Worm (Caenorhabditis elegans): ENCODE results near the gene egl-9.
A peak's percentile ranks its signal among the peaks of the same experiment; 100 is the strongest.

The egl-9 gene

ce11 chrV:10471007-10471406 lies 2.7 kb downstream of the egl-9 start:
- TF ChIP-seq unc-39 (tag; optimal IDR thresholded peaks at IDR 0.05) (no peak), nhr-129 (tag; optimal IDR thresholded peaks at IDR 0.05) (peak; percentile 27)

ce11 chrV:10472901-10473774 lies 4.8 kb downstream of the egl-9 start:
- TF ChIP-seq gmeb-1 (tag; optimal IDR thresholded peaks at IDR 0.05) (no peak), unc-62 (GFP tag; optimal IDR thresholded peaks at IDR 0.05) (no peak), ceh-16 (tag; optimal IDR thresholded peaks at IDR 0.05) (no peak), ceh-82 (tag; optimal IDR thresholded peaks at IDR 0.05) (no peak), aly-2 (tag; optimal IDR thresholded peaks at IDR 0.05) (no peak), nhr-77 (tag; optimal IDR thresholded peaks at IDR 0.05) (no peak), nhr-21 (tag; optimal IDR thresholded peaks at IDR 0.05) (peak; percentile 43), elt-1 (tag; optimal IDR thresholded peaks at IDR 0.05) (no peak), nhr-237 (tag; optimal IDR thresholded peaks at IDR 0.05) (no peak), Y55F3AM.14 (GFP tag; optimal IDR thresholded peaks at IDR 0.05) (peak; percentile 21), mbf-1 (tag; optimal IDR thresholded peaks at IDR 0.05) (no peak), zag-1 (tag; optimal IDR thresholded peaks at IDR 0.05) (no peak), lsy-2 (tag; optimal IDR thresholded peaks at IDR 0.05) (no peak), dmd-4 (tag; optimal IDR thresholded peaks at IDR 0.05) (no peak), nhr-25 (tag; optimal IDR thresholded peaks at IDR 0.05) (no peak), sma-3 (GFP tag; optimal IDR thresholded peaks at IDR 0.05) (no peak), nhr-23 (tag; optimal IDR thresholded peaks at IDR 0.05) (no peak), lin-13 (GFP tag; optimal IDR thresholded peaks at IDR 0.05) (no peak), nhr-10 (tag; optimal IDR thresholded peaks at IDR 0.05) (no peak), alr-1 (tag; optimal IDR thresholded peaks at IDR 0.05) (no peak), C34F6.9 (tag; optimal IDR thresholded peaks at IDR 0.05) (no peak), sma-9 (GFP tag; optimal IDR thresholded peaks at IDR 0.05) (peak; percentile 36), sma-9 (tag; optimal IDR thresholded peaks at IDR 0.05) (no peak), ztf-11 (tag; optimal IDR thresholded peaks at IDR 0.05) (no peak), mdl-1 (tag; optimal IDR thresholded peaks at IDR 0.05) (no peak)

- TF ChIP-seq crh-2 (tag; optimal IDR thresholded peaks at IDR 0.05) (no peak), lsy-2 (tag; optimal IDR thresholded peaks at IDR 0.05) (no peak), unc-62 (GFP tag; optimal IDR thresholded peaks at IDR 0.05) (no peak), ceh-82 (tag; optimal IDR thresholded peaks at IDR 0.05) (no peak), fos-1 (tag; optimal IDR thresholded peaks at IDR 0.05) (no peak), unc-55 (GFP tag; optimal IDR thresholded peaks at IDR 0.05) (no peak), C34F6.9 (tag; optimal IDR thresholded peaks at IDR 0.05) (no peak), mbf-1 (tag; optimal IDR thresholded peaks at IDR 0.05) (no peak), blmp-1 (tag; optimal IDR thresholded peaks at IDR 0.05; ENCODE audit: insufficient read depth) (no peak), mab-5 (tag; optimal IDR thresholded peaks at IDR 0.05) (no peak), lin-13 (GFP tag; optimal IDR thresholded peaks at IDR 0.05) (no peak), zag-1 (tag; optimal IDR thresholded peaks at IDR 0.05) (no peak)
Measured at ce11 chrV:10474040-10474439, 5.7 kb downstream of the egl-9 start.

DNA sequence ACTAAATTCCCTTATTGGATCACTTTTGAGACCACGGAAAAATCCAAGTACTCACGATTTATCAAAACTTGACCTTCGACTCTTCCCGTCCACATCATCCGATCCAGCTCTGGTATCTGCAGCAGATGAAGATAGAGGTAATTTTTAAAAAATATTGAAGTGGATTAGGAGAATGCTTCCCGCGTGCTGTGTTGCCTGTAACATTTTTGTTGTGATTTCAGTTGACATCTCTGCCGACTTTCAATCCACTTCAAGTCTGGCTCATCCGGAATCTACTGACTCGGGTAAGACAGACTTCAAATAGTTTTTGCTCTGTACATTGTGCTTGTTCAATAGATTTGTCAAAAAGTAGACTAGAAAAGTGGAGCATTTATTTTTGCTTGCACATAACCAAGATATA lies 7.1 kb downstream of the egl-9 start:
- TF ChIP-seq nhr-6 (tag; optimal IDR thresholded peaks at IDR 0.05): no peak
- no peak for TF ChIP-seq blmp-1 (tag; optimal IDR thresholded peaks at IDR 0.05; ENCODE audit: insufficient read depth)
- no peak for TF ChIP-seq zag-1 (tag; optimal IDR thresholded peaks at IDR 0.05)
- no peak for TF ChIP-seq lin-11 (tag; optimal IDR thresholded peaks at IDR 0.05)
- TF ChIP-seq elt-3 (tag; optimal IDR thresholded peaks at IDR 0.05): no peak
- TF ChIP-seq fos-1 (tag; optimal IDR thresholded peaks at IDR 0.05): no peak
- no peak for TF ChIP-seq nhr-12 (tag; optimal IDR thresholded peaks at IDR 0.05)
- TF ChIP-seq ama-1 (optimal IDR thresholded peaks at IDR 0.05): no peak
- no peak for TF ChIP-seq crh-2 (tag; optimal IDR thresholded peaks at IDR 0.05)
- TF ChIP-seq nhr-11 (tag; optimal IDR thresholded peaks at IDR 0.05): no peak
- TF ChIP-seq nhr-25 (tag; optimal IDR thresholded peaks at IDR 0.05): no peak
- TF ChIP-seq sma-9 (GFP tag; optimal IDR thresholded peaks at IDR 0.05): no peak
- TF ChIP-seq sma-9 (tag; optimal IDR thresholded peaks at IDR 0.05): no peak
- TF ChIP-seq skn-1 (tag; optimal IDR thresholded peaks at IDR 0.05): no peak
- TF ChIP-seq ceh-82 (tag; optimal IDR thresholded peaks at IDR 0.05): no peak
- TF ChIP-seq sma-3 (GFP tag; optimal IDR thresholded peaks at IDR 0.05): no peak
- TF ChIP-seq ZK546.5 (tag; optimal IDR thresholded peaks at IDR 0.05): no peak
- TF ChIP-seq mbf-1 (tag; optimal IDR thresholded peaks at IDR 0.05): no peak
- no peak for TF ChIP-seq unc-55 (GFP tag; optimal IDR thresholded peaks at IDR 0.05)
- TF ChIP-seq aly-2 (tag; optimal IDR thresholded peaks at IDR 0.05): no peak
- no peak for TF ChIP-seq peb-1 (tag; optimal IDR thresholded peaks at IDR 0.05)
